Fruit fly (Drosophila melanogaster) whole organism, embryonic: ENCODE measurements around the gene Ada1-1.

Source experiments
- Aef1 ChIP-seq: fragments of 200-800 bp; sonication (Bioruptor generic); IDR thresholded peaks from 3 replicates; pipeline ENCODE4 v1.3.6; 2022; ENCODE audit warnings: missing biosample characterization, missing genetic modification characterization
- Atf6 ChIP-seq: fragments of 200-800 bp; sonication (Bioruptor generic); IDR thresholded peaks from 2 replicates; pipeline ENCODE4 v1.3.6; 2022; ENCODE audit warnings: missing biosample characterization, missing genetic modification characterization
- BtbVII ChIP-seq: fragments of 200-800 bp; sonication (Bioruptor generic); optimal IDR thresholded peaks from 3 replicates; lab custom pipeline; 2017; ENCODE audit warnings: missing biosample characterization, mild to moderate bottlenecking, missing genetic modification characterization
- CG1024 ChIP-seq: fragments of 200-800 bp; sonication (Bioruptor generic); IDR thresholded peaks from 2 replicates; pipeline ENCODE4 v1.3.6; 2022; ENCODE audit warnings: missing biosample characterization, missing genetic modification characterization
- CG12219 ChIP-seq: fragments of 200-800 bp; sonication (Bioruptor generic); optimal IDR thresholded peaks from 3 replicates; lab custom pipeline; 2018; ENCODE audit warnings: missing biosample characterization, mild to moderate bottlenecking, missing genetic modification characterization
- CG13123 ChIP-seq: fragments of 200-800 bp; sonication (Bioruptor generic); optimal IDR thresholded peaks from 2 replicates; lab custom pipeline; 2016; ENCODE audit warnings: missing biosample characterization, missing genetic modification characterization
- CG14050 ChIP-seq: fragments of 200-800 bp; sonication (Bioruptor generic); IDR thresholded peaks from 3 replicates; pipeline ENCODE4 v1.3.6; 2022; ENCODE audit warnings: missing biosample characterization, missing genetic modification characterization
- CG14667 ChIP-seq: fragments of 200-800 bp; sonication (Bioruptor generic); IDR thresholded peaks from 2 replicates; pipeline ENCODE4 v1.3.6; 2022; ENCODE audit warnings: missing biosample characterization, missing genetic modification characterization
- CG14965 ChIP-seq: fragments of 200-800 bp; sonication (Bioruptor generic); optimal IDR thresholded peaks from 2 replicates; lab custom pipeline; 2016; ENCODE audit warnings: missing biosample characterization, missing genetic modification characterization, borderline replicate concordance
- CG15073 ChIP-seq: fragments of 200-800 bp; sonication (Bioruptor generic); optimal IDR thresholded peaks from 2 replicates; lab custom pipeline; 2016; ENCODE audit warnings: missing biosample characterization, missing genetic modification characterization
- CG15479 ChIP-seq: fragments of 200-800 bp; sonication (Bioruptor generic); optimal IDR thresholded peaks from 3 replicates; lab custom pipeline; 2019; ENCODE audit warnings: missing biosample characterization, mild to moderate bottlenecking, missing genetic modification characterization, moderate library complexity
- CG15601 ChIP-seq: fragments of 200-800 bp; sonication (Bioruptor generic); optimal IDR thresholded peaks from 3 replicates; lab custom pipeline; 2019; ENCODE audit warnings: missing biosample characterization, mild to moderate bottlenecking, missing genetic modification characterization, moderate library complexity
- CG17328 ChIP-seq: fragments of 200-800 bp; sonication (Bioruptor generic); IDR thresholded peaks from 2 replicates; pipeline ENCODE4 v1.3.6; 2022; ENCODE audit warnings: missing biosample characterization, missing genetic modification characterization
- CG17385 ChIP-seq: fragments of 200-800 bp; sonication (Bioruptor generic); optimal IDR thresholded peaks from 3 replicates; lab custom pipeline; 2018; ENCODE audit warnings: missing biosample characterization, mild to moderate bottlenecking, missing genetic modification characterization
- CG17829 ChIP-seq: fragments of 200-800 bp; optimal IDR thresholded peaks from 2 replicates; lab custom pipeline; 2019; ENCODE audit warnings: missing biosample characterization, mild to moderate bottlenecking, missing genetic modification characterization, moderate library complexity
- CG2120 ChIP-seq: fragments of 200-800 bp; sonication (Bioruptor generic); optimal IDR thresholded peaks from 3 replicates; lab custom pipeline; 2016; ENCODE audit warnings: missing biosample characterization, missing genetic modification characterization
- CG31365 ChIP-seq: fragments of 200-800 bp; sonication (Bioruptor generic); optimal IDR thresholded peaks from 2 replicates; lab custom pipeline; 2018; ENCODE audit warnings: missing biosample characterization, mild to moderate bottlenecking, missing genetic modification characterization
- CG3407 ChIP-seq: fragments of 200-800 bp; sonication (Bioruptor generic); optimal IDR thresholded peaks from 2 replicates; lab custom pipeline; 2018; ENCODE audit warnings: missing biosample characterization, mild to moderate bottlenecking, missing genetic modification characterization
- CG5180 ChIP-seq: fragments of 200-800 bp; sonication (Bioruptor generic); optimal IDR thresholded peaks from 3 replicates; lab custom pipeline; 2017; ENCODE audit warnings: missing biosample characterization, missing genetic modification characterization, mild to moderate bottlenecking, moderate library complexity, missing genetic modification reagents
- CG5245 ChIP-seq: fragments of 200-800 bp; sonication (Bioruptor generic); optimal IDR thresholded peaks from 3 replicates; lab custom pipeline; 2016; ENCODE audit warnings: missing biosample characterization, missing genetic modification characterization
- CG8765 ChIP-seq: fragments of 200-800 bp; sonication (Bioruptor generic); IDR thresholded peaks from 2 replicates; pipeline ENCODE4 v1.3.6; 2022; ENCODE audit warnings: missing biosample characterization, missing genetic modification characterization
- CG8924 ChIP-seq: fragments of 200-800 bp; optimal IDR thresholded peaks from 3 replicates; lab custom pipeline; 2019; ENCODE audit warnings: missing biosample characterization, mild to moderate bottlenecking, missing genetic modification characterization, moderate library complexity
- CG9609 ChIP-seq: fragments of 200-800 bp; sonication (Bioruptor generic); optimal IDR thresholded peaks from 3 replicates; lab custom pipeline; 2016; ENCODE audit warnings: missing biosample characterization, missing genetic modification characterization
- CG9876 ChIP-seq: fragments of 200-800 bp; sonication (Bioruptor generic); optimal IDR thresholded peaks from 2 replicates; lab custom pipeline; 2016; ENCODE audit warnings: missing biosample characterization, missing genetic modification characterization
- CG9932 ChIP-seq: fragments of 200-800 bp; sonication (Bioruptor generic); IDR thresholded peaks from 2 replicates; pipeline ENCODE4 v1.3.6; 2022; ENCODE audit warnings: missing biosample characterization, missing genetic modification characterization
- CTCF ChIP-seq: fragments of 200-800 bp; sonication (Bioruptor generic); optimal IDR thresholded peaks from 2 replicates; lab custom pipeline; 2017; ENCODE audit warnings: missing biosample characterization, mild to moderate bottlenecking, missing genetic modification characterization, moderate library complexity
- CoRest ChIP-seq: fragments of 200-800 bp; sonication (Bioruptor generic); optimal IDR thresholded peaks from 3 replicates; lab custom pipeline; 2018; ENCODE audit warnings: missing biosample characterization, mild to moderate bottlenecking, missing genetic modification characterization, moderate library complexity
- Eip74EF ChIP-seq, 2 experiments: fragments of 200-800 bp in 1 of 2; fragments of >200 bp in 1 of 2; sonication (Bioruptor generic) in 1 of 2; optimal IDR thresholded peaks; 2 replicates each; lab custom pipeline; 2017 to 2019; ENCODE audit warnings: missing biosample characterization in 2 of 2, missing genetic modification characterization in 2 of 2, mild to moderate bottlenecking in 1 of 2, moderate library complexity in 1 of 2
- HLHmδ ChIP-seq: fragments of 200-800 bp; sonication (Bioruptor generic); optimal IDR thresholded peaks from 2 replicates; lab custom pipeline; 2018; ENCODE audit warnings: missing biosample characterization, mild to moderate bottlenecking, missing genetic modification characterization, moderate library complexity
- NC2β ChIP-seq: fragments of 200-800 bp; sonication (Bioruptor generic); optimal IDR thresholded peaks from 2 replicates; lab custom pipeline; 2016; ENCODE audit warnings: missing biosample characterization, missing genetic modification characterization
- Nf-YA ChIP-seq: fragments of 200-800 bp; sonication (Bioruptor generic); IDR thresholded peaks from 2 replicates; pipeline ENCODE4 v1.3.6; 2022; ENCODE audit warnings: missing biosample characterization, missing genetic modification characterization
- Ptx1 ChIP-seq: fragments of 200-800 bp; sonication (Bioruptor generic); IDR thresholded peaks from 2 replicates; pipeline ENCODE4 v1.3.6; 2022; ENCODE audit warnings: missing biosample characterization, missing genetic modification characterization
- Taf1 ChIP-seq: fragments of 200-800 bp; sonication (Bioruptor generic); IDR thresholded peaks from 2 replicates; pipeline ENCODE4 v1.3.6; 2022; ENCODE audit warnings: missing biosample characterization, missing genetic modification characterization
- Usf ChIP-seq: fragments of 200-800 bp; sonication (Bioruptor generic); optimal IDR thresholded peaks from 2 replicates; lab custom pipeline; 2017; ENCODE audit warnings: missing genotype, missing biosample characterization, missing genetic modification characterization
- ato ChIP-seq: fragments of 200-800 bp; sonication (Bioruptor generic); IDR thresholded peaks from 2 replicates; pipeline ENCODE4 v1.3.6; 2022; ENCODE audit warnings: missing biosample characterization, missing genetic modification characterization; ENCODE audit not compliant: partially characterized antibody
- bowl ChIP-seq: fragments of 200-800 bp; sonication (Bioruptor generic); IDR thresholded peaks from 2 replicates; pipeline ENCODE4 v1.3.6; 2022; ENCODE audit warnings: missing biosample characterization, missing genetic modification characterization
- cas ChIP-seq: fragments of 200-800 bp; sonication (Bioruptor generic); IDR thresholded peaks from 2 replicates; pipeline ENCODE4 v1.3.6; 2022; ENCODE audit warnings: missing biosample characterization, missing genetic modification characterization
- chinmo ChIP-seq: fragments of 200-800 bp; sonication (Bioruptor generic); IDR thresholded peaks from 4 replicates; pipeline ENCODE4 v1.3.6; 2022; ENCODE audit warnings: missing biosample characterization, missing genetic modification characterization; ENCODE audit not compliant: partially characterized antibody
- danr ChIP-seq: fragments of 200-800 bp; sonication (Bioruptor generic); IDR thresholded peaks from 2 replicates; pipeline ENCODE4 v1.3.6; 2022; ENCODE audit warnings: missing biosample characterization, missing genetic modification characterization
- dpn ChIP-seq, 2 experiments: fragments of 200-800 bp; sonication (Bioruptor generic); optimal IDR thresholded peaks; 3 replicates each; lab custom pipeline; 2016; ENCODE audit warnings: missing biosample characterization in 2 of 2, missing genetic modification characterization in 2 of 2
- eve ChIP-seq, 2 experiments: fragments of >200 bp; optimal IDR thresholded peaks; 2 replicates each; lab custom pipeline; 2017; ENCODE audit warnings: missing biosample characterization in 2 of 2, missing genetic modification characterization in 2 of 2
- jumu ChIP-seq: fragments of 200-800 bp; sonication (Bioruptor generic); optimal IDR thresholded peaks from 3 replicates; lab custom pipeline; 2016; ENCODE audit warnings: missing biosample characterization, missing genetic modification characterization
- lilli ChIP-seq: fragments of 200-800 bp; sonication (Bioruptor generic); optimal IDR thresholded peaks from 3 replicates; lab custom pipeline; 2016; ENCODE audit warnings: missing biosample characterization, missing genetic modification characterization
- maf-S ChIP-seq: fragments of 200-800 bp; sonication (Bioruptor generic); optimal IDR thresholded peaks from 2 replicates; lab custom pipeline; 2016; ENCODE audit warnings: missing biosample characterization, missing genetic modification characterization
- mld ChIP-seq: fragments of 200-800 bp; sonication (Bioruptor generic); IDR thresholded peaks from 3 replicates; pipeline ENCODE4 v1.3.6; 2022; ENCODE audit warnings: missing biosample characterization, missing genetic modification characterization; ENCODE audit not compliant: partially characterized antibody
- nau ChIP-seq: fragments of 200-800 bp; sonication (Bioruptor generic); optimal IDR thresholded peaks from 3 replicates; lab custom pipeline; 2017; ENCODE audit warnings: missing biosample characterization, mild to moderate bottlenecking, missing genetic modification characterization, missing genetic modification reagents
- pho ChIP-seq: fragments of 200-800 bp; sonication (Bioruptor generic); optimal IDR thresholded peaks from 2 replicates; lab custom pipeline; 2016; ENCODE audit warnings: missing biosample characterization, missing genetic modification characterization
- run ChIP-seq: fragments of 200-800 bp; sonication (Bioruptor generic); optimal IDR thresholded peaks from 3 replicates; lab custom pipeline; 2018; ENCODE audit warnings: missing biosample characterization, mild to moderate bottlenecking, missing genetic modification characterization
- trem ChIP-seq: fragments of 200-800 bp; optimal IDR thresholded peaks from 3 replicates; lab custom pipeline; 2019; ENCODE audit warnings: missing biosample characterization, mild to moderate bottlenecking, missing genetic modification characterization, moderate library complexity
- vnd ChIP-seq: fragments of 200-800 bp; sonication (Bioruptor generic); IDR thresholded peaks from 3 replicates; pipeline ENCODE4 v1.3.6; 2022; ENCODE audit warnings: missing biosample characterization, missing genetic modification characterization; ENCODE audit not compliant: partially characterized antibody
- wdn ChIP-seq: fragments of 200-800 bp; sonication (Bioruptor generic); IDR thresholded peaks from 2 replicates; pipeline ENCODE4 v1.3.6; 2022; ENCODE audit warnings: missing biosample characterization, missing genetic modification characterization
- z ChIP-seq: fragments of 200-800 bp; sonication (Bioruptor generic); IDR thresholded peaks from 3 replicates; pipeline ENCODE4 v1.3.6; 2022; ENCODE audit warnings: missing biosample characterization, missing genetic modification characterization

Gene Ada1-1

DNA sequence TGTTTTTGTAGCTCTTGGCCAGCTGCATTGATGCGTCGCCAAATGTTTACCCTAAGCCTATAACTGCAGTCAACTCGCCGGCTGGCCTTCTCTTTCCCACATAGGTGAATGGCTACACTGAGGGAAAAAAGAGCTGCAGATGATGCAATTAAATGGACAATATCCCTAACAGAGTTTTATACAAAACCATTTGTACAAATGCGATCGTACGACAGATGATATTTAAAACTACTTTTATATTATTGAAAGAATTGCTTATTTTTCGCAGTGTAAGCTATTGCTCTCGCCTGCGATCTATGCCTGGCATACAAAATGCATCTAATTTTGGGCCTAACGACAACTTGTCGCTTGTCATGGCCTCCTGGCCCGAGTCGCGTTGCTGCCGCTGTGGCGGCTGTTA lies 46.7 kb upstream of the Ada1-1 start:
- TF ChIP-seq CG15479 (GFP tag; lab: Kevin White, UChicago) (no peak), NC2β (GFP tag; lab: Kevin White, UChicago) (peak; percentile 8), CG2120 (GFP tag; lab: Kevin White, UChicago) (no peak), lilli (GFP tag; lab: Kevin White, UChicago) (peak; percentile 16), CG5180 (GFP tag; lab: Kevin White, UChicago) (no peak), CG8765 (GFP tag; lab: Robert Waterston, UW) (peak; percentile 55; the same call in 1 of the 2 replicates), maf-S (GFP tag; lab: Kevin White, UChicago) (no peak), pho (GFP tag; lab: Kevin White, UChicago) (no peak), wdn (GFP tag; lab: Robert Waterston, UW) (peak; percentile 18; the same call in 1 of the 2 replicates), z (no peak), CG3407 (GFP tag; lab: Kevin White, UChicago) (no peak), Eip74EF (GFP tag; optimal IDR thresholded peaks at IDR 0.05; lab: Kevin White, UChicago) (no peak), ato (GFP tag; lab: Robert Waterston, UW) (no peak), Usf (GFP tag; lab: Kevin White, UChicago) (peak; percentile 0), CG9932 (GFP tag; lab: Robert Waterston, UW) (no peak), danr (GFP tag; lab: Robert Waterston, UW) (no peak), CG31365 (no peak), Nf-YA (GFP tag; lab: Robert Waterston, UW) (no peak), eve (GFP tag; optimal IDR thresholded peaks at IDR 0.05; lab: Kevin White, UChicago) (peak; percentile 30 to 53), HLHmδ (GFP tag; lab: Kevin White, UChicago) (no peak), CG8924 (tag; lab: Kevin White, UChicago) (peak; percentile 48), Atf6 (GFP tag; lab: Robert Waterston, UW) (no peak; the same call in 1 of the 2 replicates), CG15073 (GFP tag; lab: Kevin White, UChicago) (no peak), CG17328 (GFP tag; lab: Robert Waterston, UW) (peak; percentile 68), CG14050 (GFP tag; lab: Robert Waterston, UW) (no peak), CG9876 (GFP tag; lab: Kevin White, UChicago) (no peak), CG9609 (GFP tag; lab: Kevin White, UChicago) (peak; percentile 0), Taf1 (no peak), Ptx1 (GFP tag; lab: Robert Waterston, UW) (peak; percentile 55), cas (GFP tag; lab: Robert Waterston, UW) (no peak), chinmo (GFP tag; lab: Robert Waterston, UW) (no peak), CG5245 (GFP tag; lab: Kevin White, UChicago) (peak; percentile 2), Aef1 (GFP tag; lab: Robert Waterston, UW) (no peak), CG17385 (GFP tag; lab: Kevin White, UChicago) (peak; percentile 27), CoRest (peak; percentile 37), CG1024 (peak; percentile 30; the same call in 1 of the 2 replicates), run (no peak), CG14667 (GFP tag; lab: Robert Waterston, UW) (peak; percentile 40; the same call in 1 of the 2 replicates), trem (tag; lab: Kevin White, UChicago) (no peak), mld (GFP tag; lab: Robert Waterston, UW) (no peak), dpn (GFP tag; optimal IDR thresholded peaks at IDR 0.05; lab: Kevin White, UChicago) (peak; percentile 23 to 30), vnd (GFP tag; lab: Robert Waterston, UW) (no peak), CG12219 (GFP tag; lab: Kevin White, UChicago) (peak; percentile 45), CG13123 (GFP tag; lab: Kevin White, UChicago) (no peak), nau (GFP tag; lab: Kevin White, UChicago) (no peak), CG15601 (tag; lab: Kevin White, UChicago) (no peak), bowl (no peak), BtbVII (GFP tag; lab: Kevin White, UChicago) (no peak), CG14965 (GFP tag; lab: Kevin White, UChicago) (no peak), CG17829 (tag; lab: Kevin White, UChicago) (peak; percentile 12), CTCF (GFP tag; lab: Kevin White, UChicago) (no peak), jumu (GFP tag; lab: Kevin White, UChicago) (peak; percentile 42)
